Fruit fly (Drosophila melanogaster) ovary, adult (tissue): ENCODE data around the gene bam.

ENCODE experiments used
- CG17801 ChIP-seq: fragments of 200-800 bp; optimal IDR thresholded peaks from 2 replicates; lab custom pipeline; 2019; ENCODE audit warnings: missing biosample characterization, mild to moderate bottlenecking, missing genetic modification characterization, moderate library complexity; ENCODE audit not compliant: partially characterized antibody

bam gene

dm6 chr3R:25245052-25245813 lies at the start of gene bam:
bam (minus strand) TSS chr3R:25245109.
- no peak for TF ChIP-seq CG17801 (GFP tag; lab: Kevin White, UChicago)

dm6 chr3R:25292864-25293284 lies 48.0 kb upstream of the bam start, which contains the start of gene CG31098:
CG31098 (minus strand) TSS chr3R:25292977.
- peak; percentile 90 for TF ChIP-seq CG17801 (GFP tag; lab: Kevin White, UChicago)

dm6 chr3R:25289589-25289988 lies 44.7 kb upstream of the bam start, which contains the start of gene CG11893:
CG11893 (plus strand) TSS chr3R:25289889.
- no peak for TF ChIP-seq CG17801 (GFP tag; lab: Kevin White, UChicago)

DNA sequence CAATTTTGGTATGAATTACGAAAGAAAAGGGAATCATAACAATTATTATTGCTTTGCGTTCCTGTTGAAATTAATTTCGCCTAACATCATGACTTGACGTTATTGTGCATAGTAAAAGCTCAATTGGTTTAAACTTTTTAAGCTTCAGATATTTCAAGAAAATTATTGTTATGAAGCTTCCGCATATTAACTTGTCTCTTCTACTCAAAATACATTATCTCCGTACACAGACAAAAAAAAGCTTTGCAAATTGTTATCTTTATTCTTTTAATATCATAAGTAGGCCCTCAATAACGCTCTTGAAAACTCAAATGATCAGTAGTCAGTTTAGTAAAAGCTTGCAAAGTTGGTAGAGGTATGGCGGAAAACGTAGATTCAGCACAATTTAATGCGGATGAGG lies 42.2 kb upstream of the bam start, which contains the start of gene CG13658:
TSS of gene CG13658 (plus strand) at position 347 of the 400 bp plus-strand sequence.
- peak; percentile 40 for TF ChIP-seq CG17801 (GFP tag; lab: Kevin White, UChicago)

DNA sequence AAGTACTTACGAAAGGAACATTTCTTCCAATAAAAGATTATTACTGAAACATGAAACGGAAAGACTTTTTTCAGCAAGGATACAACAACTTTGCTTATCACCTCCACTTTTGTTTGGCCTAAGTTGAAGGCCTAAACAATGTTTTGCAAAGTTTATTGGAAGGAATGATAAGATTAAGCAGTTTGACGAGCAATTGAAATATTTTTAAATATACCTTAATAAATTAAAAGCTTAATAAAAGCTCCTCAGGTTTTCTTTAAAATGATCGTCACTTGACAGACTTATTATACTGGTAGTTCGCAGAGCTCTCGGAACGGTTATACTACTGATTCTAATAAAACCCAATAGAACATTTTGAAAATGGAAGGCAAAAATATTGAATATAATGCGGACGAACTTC lies 40.3 kb upstream of the bam start, which contains the start of gene CG31104:
TSS of gene CG31104 (plus strand) at position 301 of the 400 bp plus-strand sequence.
- TF ChIP-seq CG17801 (GFP tag; lab: Kevin White, UChicago): no peak

- no peak for TF ChIP-seq CG17801 (GFP tag; lab: Kevin White, UChicago)
Observed at dm6 chr3R:25283209-25283670, 38.3 kb upstream of the bam start, which contains the start of gene CG31300. CG31300 (plus strand) TSS chr3R:25283620.

DNA sequence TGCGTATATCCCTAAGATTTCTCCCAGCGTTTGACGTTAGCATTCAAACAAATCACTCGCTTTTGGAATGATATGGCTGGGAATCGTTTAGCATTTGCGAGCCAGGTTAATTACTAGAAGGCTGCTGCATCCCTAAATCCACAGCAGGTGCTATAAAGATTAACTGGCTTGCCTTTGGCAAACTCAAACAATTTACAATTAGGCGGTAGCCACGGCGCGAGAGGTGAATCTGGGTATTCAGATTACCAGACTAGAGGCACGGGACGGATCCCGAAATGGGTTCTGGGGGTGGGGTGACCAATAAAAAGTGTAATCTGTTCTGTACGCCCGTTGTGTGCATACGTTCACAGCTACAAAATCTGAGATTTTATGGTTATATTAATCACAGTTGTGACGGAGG lies 36.3 kb upstream of the bam start, which contains the start of gene CG11892:
TSS of gene CG11892 (plus strand) at position 384 of the 400 bp plus-strand sequence.
- TF ChIP-seq CG17801 (GFP tag; lab: Kevin White, UChicago): peak; percentile 29

dm6 chr3R:25279796-25280350 lies 35.0 kb upstream of the bam start, which contains the start of gene CG10514:
CG10514 (minus strand) TSS chr3R:25279846.
- no peak for TF ChIP-seq CG17801 (GFP tag; lab: Kevin White, UChicago)

- no peak for TF ChIP-seq CG17801 (GFP tag; lab: Kevin White, UChicago)
Observed at dm6 chr3R:25277112-25277511, 32.2 kb upstream of the bam start, which contains the start of gene CG10513. CG10513 (minus strand) TSS chr3R:25277212.

DNA sequence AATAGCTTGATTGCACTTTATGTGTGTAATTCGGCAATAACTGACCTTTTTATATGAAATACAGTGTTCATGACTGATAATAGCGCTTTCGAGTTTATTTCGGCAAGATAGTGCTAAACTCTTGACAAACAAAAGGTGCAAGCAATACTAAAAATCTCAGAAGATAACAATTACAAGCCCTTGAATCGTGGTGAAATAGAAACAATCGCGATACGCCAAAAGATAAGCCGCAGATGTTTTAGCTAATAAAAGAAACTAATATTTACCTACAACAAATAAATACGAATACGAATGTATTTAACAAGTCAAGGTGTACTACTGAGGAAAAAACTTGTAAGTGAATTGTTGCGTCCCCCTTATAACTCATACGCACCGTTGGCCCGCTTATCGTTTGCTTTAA lies 30.4 kb upstream of the bam start:
- TF ChIP-seq CG17801 (GFP tag; lab: Kevin White, UChicago): peak; percentile 77

dm6 chr3R:25273537-25273936 lies 28.6 kb upstream of the bam start, which contains the start of gene CG11878:
CG11878 (plus strand) TSS chr3R:25273837.
- no peak for TF ChIP-seq CG17801 (GFP tag; lab: Kevin White, UChicago)

dm6 chr3R:25269909-25270308 lies 25.0 kb upstream of the bam start, which contains the start of the genes CG11889 and CG11891:
CG11889 (plus strand) TSS chr3R:25270209.
CG11891 (plus strand) TSS chr3R:25270209.
- no peak for TF ChIP-seq CG17801 (GFP tag; lab: Kevin White, UChicago)

DNA sequence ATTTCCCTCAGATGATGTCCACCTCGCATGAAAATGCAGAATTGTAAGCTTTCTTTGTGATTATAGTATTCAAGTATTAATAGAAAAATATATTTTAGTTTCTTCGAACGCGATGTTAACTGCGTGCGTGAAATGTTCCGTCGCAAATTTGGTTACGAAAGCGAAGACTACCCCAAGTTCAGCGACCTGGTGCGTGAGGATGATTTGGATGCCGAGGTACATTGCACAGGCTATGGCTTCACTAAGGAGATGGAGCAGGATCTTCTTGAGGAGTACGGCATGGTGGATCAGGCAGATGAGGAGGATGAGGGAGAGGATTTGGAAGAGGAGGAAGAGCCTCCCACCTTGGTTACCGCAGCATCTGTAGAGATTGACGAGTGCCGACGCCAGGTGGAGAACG lies 21.8 kb upstream of the bam start:
- no peak for TF ChIP-seq CG17801 (GFP tag; lab: Kevin White, UChicago)

dm6 chr3R:25265589-25266201 lies 20.8 kb upstream of the bam start, which contains the start of the genes GlnRS and RIOK2:
GlnRS (minus strand) TSS chr3R:25265721.
RIOK2 (plus strand) TSS chr3R:25265844.
- TF ChIP-seq CG17801 (GFP tag; lab: Kevin White, UChicago): peak; percentile 65
